Fruit fly (Drosophila melanogaster) whole organism, embryonic: ENCODE data around the gene CG31908.
A peak's percentile ranks its signal among the peaks of the same experiment; 100 is the strongest.

ENCODE experiments used
- ATbp ChIP-seq: fragments of 200-800 bp; sonication (Bioruptor generic); optimal IDR thresholded peaks from 2 replicates; lab custom pipeline; 2017; ENCODE audit warnings: missing biosample characterization, mild to moderate bottlenecking, missing genetic modification characterization, missing genetic modification reagents
- Abd-B ChIP-seq: fragments of 200-800 bp; sonication (Bioruptor generic); optimal IDR thresholded peaks from 2 replicates; lab custom pipeline; 2018; ENCODE audit warnings: missing biosample characterization, mild to moderate bottlenecking, missing genetic modification characterization, moderate library complexity
- Bgb ChIP-seq: fragments of 200-800 bp; sonication (Bioruptor generic); IDR thresholded peaks from 2 replicates; pipeline ENCODE4 v1.3.6; 2022; ENCODE audit warnings: missing biosample characterization, missing genetic modification characterization; ENCODE audit not compliant: partially characterized antibody
- C15 ChIP-seq: fragments of 200-800 bp; sonication (Bioruptor generic); IDR thresholded peaks from 3 replicates; pipeline ENCODE4 v1.3.6; 2022; ENCODE audit warnings: missing biosample characterization, missing genetic modification characterization
- CG10147 ChIP-seq: fragments of 200-800 bp; sonication (Bioruptor generic); optimal IDR thresholded peaks from 2 replicates; lab custom pipeline; 2019; ENCODE audit warnings: missing biosample characterization, mild to moderate bottlenecking, missing genetic modification characterization, moderate library complexity
- CG10565 ChIP-seq: fragments of 200-800 bp; sonication (Bioruptor generic); optimal IDR thresholded peaks from 3 replicates; lab custom pipeline; 2016; ENCODE audit warnings: missing biosample characterization, mild to moderate bottlenecking, missing genetic modification characterization
- CG12744 ChIP-seq: fragments of 200-800 bp; sonication (Bioruptor generic); optimal IDR thresholded peaks from 2 replicates; lab custom pipeline; 2016; ENCODE audit warnings: missing biosample characterization, missing genetic modification characterization
- CG13424 ChIP-seq: fragments of 200-800 bp; sonication (Bioruptor generic); optimal IDR thresholded peaks from 2 replicates; lab custom pipeline; 2019; ENCODE audit warnings: missing biosample characterization, mild to moderate bottlenecking, missing genetic modification characterization, moderate library complexity
- CG1529 ChIP-seq: fragments of 200-800 bp; sonication (Bioruptor generic); optimal IDR thresholded peaks from 3 replicates; lab custom pipeline; 2018; ENCODE audit warnings: missing biosample characterization, missing genetic modification characterization
- CG15696 ChIP-seq: fragments of 200-800 bp; sonication (Bioruptor generic); optimal IDR thresholded peaks from 2 replicates; lab custom pipeline; 2019; ENCODE audit warnings: missing biosample characterization, mild to moderate bottlenecking, missing genetic modification characterization, moderate library complexity
- CG1602 ChIP-seq: fragments of 200-800 bp; sonication (Bioruptor generic); optimal IDR thresholded peaks from 3 replicates; lab custom pipeline; 2016; ENCODE audit warnings: missing biosample characterization, missing genetic modification characterization
- CG18262 ChIP-seq: fragments of 200-800 bp; optimal IDR thresholded peaks from 3 replicates; lab custom pipeline; 2019; ENCODE audit warnings: missing biosample characterization, mild to moderate bottlenecking, missing genetic modification characterization, moderate library complexity
- CG2120 ChIP-seq: fragments of 200-800 bp; sonication (Bioruptor generic); optimal IDR thresholded peaks from 3 replicates; lab custom pipeline; 2016; ENCODE audit warnings: missing biosample characterization, missing genetic modification characterization
- CG30431 ChIP-seq: fragments of 200-800 bp; sonication (Bioruptor generic); optimal IDR thresholded peaks from 2 replicates; lab custom pipeline; 2017; ENCODE audit warnings: missing biosample characterization, missing genetic modification characterization
- CG31388 ChIP-seq: fragments of 200-800 bp; sonication (Bioruptor generic); optimal IDR thresholded peaks from 2 replicates; lab custom pipeline; 2016; ENCODE audit warnings: missing biosample characterization, missing genetic modification characterization
- CG32772 ChIP-seq: fragments of 200-800 bp; sonication (Bioruptor generic); IDR thresholded peaks from 2 replicates; pipeline ENCODE4 v1.3.6; 2022; ENCODE audit warnings: missing biosample characterization, missing genetic modification characterization
- CG3407 ChIP-seq: fragments of 200-800 bp; sonication (Bioruptor generic); optimal IDR thresholded peaks from 2 replicates; lab custom pipeline; 2018; ENCODE audit warnings: missing biosample characterization, mild to moderate bottlenecking, missing genetic modification characterization
- CG34422 ChIP-seq: fragments of 200-800 bp; sonication (Bioruptor generic); IDR thresholded peaks from 3 replicates; pipeline ENCODE4 v1.3.6; 2022; ENCODE audit warnings: missing biosample characterization, missing genetic modification characterization
- CG43689 ChIP-seq: fragments of 200-800 bp; sonication (Bioruptor generic); IDR thresholded peaks from 2 replicates; pipeline ENCODE4 v1.3.6; 2022; ENCODE audit warnings: missing biosample characterization, missing genetic modification characterization
- CG6854 ChIP-seq: fragments of 200-800 bp; sonication (Bioruptor generic); optimal IDR thresholded peaks from 3 replicates; lab custom pipeline; 2017; ENCODE audit warnings: missing biosample characterization, mild to moderate bottlenecking, missing genetic modification characterization
- CG8388 ChIP-seq: fragments of 200-800 bp; sonication (Bioruptor generic); optimal IDR thresholded peaks from 2 replicates; lab custom pipeline; 2019; ENCODE audit warnings: missing biosample characterization, mild to moderate bottlenecking, missing genetic modification characterization, moderate library complexity
- Drgx ChIP-seq: fragments of 200-800 bp; sonication (Bioruptor generic); IDR thresholded peaks from 2 replicates; pipeline ENCODE4 v1.3.6; 2022; ENCODE audit warnings: missing biosample characterization, missing genetic modification characterization
- ERR ChIP-seq: fragments of 200-800 bp; sonication (Bioruptor generic); optimal IDR thresholded peaks from 2 replicates; lab custom pipeline; 2016; ENCODE audit warnings: missing biosample characterization, missing genetic modification characterization
- Gug ChIP-seq: fragments of 200-800 bp; sonication (Bioruptor generic); IDR thresholded peaks from 4 replicates; pipeline ENCODE4 v1.3.6; 2022; ENCODE audit warnings: missing biosample characterization, missing genetic modification characterization
- H2.0 ChIP-seq: fragments of 200-800 bp; sonication (Bioruptor generic); IDR thresholded peaks from 2 replicates; pipeline ENCODE4 v1.3.6; 2022; ENCODE audit warnings: missing biosample characterization, missing genetic modification characterization
- Hr51 ChIP-seq, 2 experiments: fragments of 200-800 bp; sonication (Bioruptor generic); optimal IDR thresholded peaks; 2 replicates in 1 of 2; 3 replicates in 1 of 2; lab custom pipeline; 2016 to 2018; ENCODE audit warnings: missing biosample characterization in 2 of 2, missing genetic modification characterization in 2 of 2, mild to moderate bottlenecking in 1 of 2, moderate library complexity in 1 of 2
- NFAT ChIP-seq: fragments of 200-800 bp; sonication (Bioruptor generic); IDR thresholded peaks from 2 replicates; pipeline ENCODE4 v1.3.6; 2022; ENCODE audit warnings: missing biosample characterization, missing genetic modification characterization
- Sin3A ChIP-seq: fragments of >200 bp; optimal IDR thresholded peaks from 2 replicates; lab custom pipeline; 2018
- Stat92E ChIP-seq, 3 experiments: fragments of >200 bp in 2 of 3; fragments of 200-800 bp in 1 of 3; sonication (Bioruptor generic) in 1 of 3; optimal IDR thresholded peaks; 2 replicates each; lab custom pipeline; 2017 to 2019; ENCODE audit warnings: missing biosample characterization in 3 of 3, missing genetic modification characterization in 3 of 3, mild to moderate bottlenecking in 1 of 3, moderate library complexity in 1 of 3
- ap ChIP-seq: fragments of 200-800 bp; sonication (Bioruptor generic); IDR thresholded peaks from 2 replicates; pipeline ENCODE4 v1.3.6; 2022; ENCODE audit warnings: missing biosample characterization, missing genetic modification characterization
- bsh ChIP-seq, 2 experiments: fragments of 200-800 bp; sonication (Bioruptor generic); optimal IDR thresholded peaks; 2 replicates each; lab custom pipeline; 2017 to 2018; ENCODE audit warnings: mild to moderate bottlenecking in 2 of 2, missing biosample characterization in 2 of 2, missing genetic modification characterization in 2 of 2, moderate library complexity in 1 of 2
- dmrt11E ChIP-seq: fragments of 200-800 bp; sonication (Bioruptor generic); optimal IDR thresholded peaks from 3 replicates; lab custom pipeline; 2018; ENCODE audit warnings: missing biosample characterization, mild to moderate bottlenecking, missing genetic modification characterization, moderate library complexity
- dmrt99B ChIP-seq: fragments of 200-800 bp; sonication (Bioruptor generic); optimal IDR thresholded peaks from 2 replicates; lab custom pipeline; 2018; ENCODE audit warnings: missing biosample characterization, mild to moderate bottlenecking, missing genetic modification characterization, moderate library complexity
- ftz-f1 ChIP-seq: fragments of 200-800 bp; sonication (Bioruptor generic); optimal IDR thresholded peaks from 2 replicates; lab custom pipeline; 2016; ENCODE audit warnings: missing biosample characterization, missing genetic modification characterization
- gem ChIP-seq: fragments of 200-800 bp; sonication (Bioruptor generic); optimal IDR thresholded peaks from 2 replicates; lab custom pipeline; 2019; ENCODE audit warnings: missing biosample characterization, mild to moderate bottlenecking, missing genetic modification characterization, moderate library complexity
- h ChIP-seq: fragments of >200 bp; optimal IDR thresholded peaks from 2 replicates; lab custom pipeline; 2017
- ind ChIP-seq: fragments of 200-800 bp; sonication (Bioruptor generic); optimal IDR thresholded peaks from 3 replicates; lab custom pipeline; 2016; ENCODE audit warnings: missing biosample characterization, missing genetic modification characterization
- kay ChIP-seq: fragments of 200-800 bp; sonication (Bioruptor generic); optimal IDR thresholded peaks from 2 replicates; lab custom pipeline; 2016; ENCODE audit warnings: missing biosample characterization, missing genetic modification characterization
- lilli ChIP-seq: fragments of 200-800 bp; sonication (Bioruptor generic); optimal IDR thresholded peaks from 3 replicates; lab custom pipeline; 2016; ENCODE audit warnings: missing biosample characterization, missing genetic modification characterization
- lmd ChIP-seq: fragments of 200-800 bp; sonication (Bioruptor generic); IDR thresholded peaks from 2 replicates; pipeline ENCODE4 v1.3.6; 2022; ENCODE audit warnings: missing biosample characterization, missing genetic modification characterization
- nmo ChIP-seq: fragments of 200-800 bp; sonication (Bioruptor generic); optimal IDR thresholded peaks from 2 replicates; lab custom pipeline; 2018; ENCODE audit warnings: missing biosample characterization, mild to moderate bottlenecking, missing genetic modification characterization, moderate library complexity
- nom ChIP-seq: fragments of 200-800 bp; sonication (Bioruptor generic); optimal IDR thresholded peaks from 2 replicates; lab custom pipeline; 2017; ENCODE audit warnings: missing biosample characterization, missing genetic modification characterization, mild to moderate bottlenecking, moderate library complexity, missing genetic modification reagents
- oc ChIP-seq: fragments of 200-800 bp; sonication (Bioruptor generic); optimal IDR thresholded peaks from 2 replicates; lab custom pipeline; 2018; ENCODE audit warnings: missing biosample characterization, mild to moderate bottlenecking, missing genetic modification characterization, moderate library complexity
- pfk ChIP-seq: fragments of 200-800 bp; sonication (Bioruptor generic); optimal IDR thresholded peaks from 2 replicates; lab custom pipeline; 2018; ENCODE audit warnings: missing biosample characterization, mild to moderate bottlenecking, missing genetic modification characterization, moderate library complexity
- pum ChIP-seq: fragments of 200-800 bp; sonication (Bioruptor generic); optimal IDR thresholded peaks from 2 replicates; lab custom pipeline; 2016; ENCODE audit warnings: missing biosample characterization, missing genetic modification characterization
- row ChIP-seq: fragments of 200-800 bp; sonication (Bioruptor generic); IDR thresholded peaks from 3 replicates; pipeline ENCODE4 v1.3.6; 2022; ENCODE audit warnings: missing biosample characterization, missing genetic modification characterization
- schlank ChIP-seq: fragments of 200-800 bp; sonication (Bioruptor generic); optimal IDR thresholded peaks from 2 replicates; lab custom pipeline; 2018; ENCODE audit warnings: missing biosample characterization, mild to moderate bottlenecking, missing genetic modification characterization
- seq ChIP-seq: fragments of 200-800 bp; sonication (Bioruptor generic); IDR thresholded peaks from 2 replicates; pipeline ENCODE4 v1.3.6; 2022; ENCODE audit warnings: missing biosample characterization, missing genetic modification characterization
- ssp ChIP-seq: fragments of 200-800 bp; sonication (Bioruptor generic); IDR thresholded peaks from 2 replicates; pipeline ENCODE4 v1.3.6; 2022; ENCODE audit warnings: missing biosample characterization, missing genetic modification characterization
- vfl ChIP-seq: fragments of 200-800 bp; sonication (Bioruptor generic); optimal IDR thresholded peaks from 2 replicates; lab custom pipeline; 2016; ENCODE audit warnings: missing biosample characterization, missing genetic modification characterization
- vnd ChIP-seq: fragments of 200-800 bp; sonication (Bioruptor generic); IDR thresholded peaks from 3 replicates; pipeline ENCODE4 v1.3.6; 2022; ENCODE audit warnings: missing biosample characterization, missing genetic modification characterization; ENCODE audit not compliant: partially characterized antibody

CG31908 gene

DNA sequence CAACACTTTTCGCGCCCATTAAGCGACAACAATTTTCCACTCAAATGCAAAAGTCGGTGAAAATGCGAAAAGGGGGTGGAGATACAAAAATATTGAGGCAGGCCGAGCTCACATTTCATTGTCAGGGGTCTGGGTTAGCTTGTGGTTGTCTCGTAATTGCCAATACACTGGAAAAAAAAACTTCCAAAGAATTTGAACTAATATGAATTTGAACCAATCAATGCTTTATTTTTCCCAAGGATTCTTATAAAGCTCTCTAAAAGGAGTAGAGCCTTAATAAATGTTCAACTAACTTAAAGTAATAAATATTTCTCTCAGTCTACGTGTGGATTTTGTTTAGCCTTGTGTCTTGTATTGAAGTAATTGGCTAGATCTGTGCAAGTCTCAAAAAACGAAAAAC is 45.8 kb upstream of the CG31908 start (continued):
- peak in 1 of 2 experiments; percentile 40 for TF ChIP-seq Hr51 (GFP tag; optimal IDR thresholded peaks at IDR 0.05; lab: Kevin White, UChicago)
- no peak for TF ChIP-seq ATbp (GFP tag; lab: Kevin White, UChicago)
- peak; percentile 36; the same call in 1 of the 2 replicates for TF ChIP-seq lmd (GFP tag; lab: Robert Waterston, UW)
- TF ChIP-seq vfl (GFP tag; lab: Kevin White, UChicago), result no peak
- no peak for TF ChIP-seq C15 (GFP tag; lab: Robert Waterston, UW)
- 0 out of 3 replicates have a peak, but pooled peaks have one; percentile 8 for TF ChIP-seq CG34422 (GFP tag; lab: Robert Waterston, UW)
- peak; percentile 11 for TF ChIP-seq lilli
- 0 out of 2 replicates have a peak, but pooled peaks have one; percentile 16 for TF ChIP-seq H2.0 (GFP tag; lab: Robert Waterston, UW)
- TF ChIP-seq pum (GFP tag; lab: Kevin White, UChicago), result peak; percentile 6
- peak; percentile 7 for TF ChIP-seq CG13424
- peak; percentile 18 for TF ChIP-seq CG15696
- no peak for TF ChIP-seq seq (GFP tag; lab: Robert Waterston, UW)
- TF ChIP-seq ap (GFP tag; lab: Robert Waterston, UW), result no peak
- peak; percentile 33 for TF ChIP-seq dmrt99B (tag; lab: Kevin White, UChicago)
- no peak for TF ChIP-seq CG10565 (GFP tag; lab: Kevin White, UChicago)
- TF ChIP-seq h (lab: Kevin White, UChicago), result no peak
- TF ChIP-seq Sin3A (lab: Kevin White, UChicago), result no peak
- TF ChIP-seq CG18262 (tag; lab: Kevin White, UChicago), result peak; percentile 27
- peak; percentile 21 for TF ChIP-seq ind (GFP tag; lab: Kevin White, UChicago)
- peak; percentile 10 for TF ChIP-seq Abd-B
- peak; percentile 1 for TF ChIP-seq nmo
- TF ChIP-seq CG8388 (GFP tag; lab: Kevin White, UChicago), result peak; percentile 24
- no peak for TF ChIP-seq CG1529 (GFP tag; lab: Kevin White, UChicago)
- no peak for TF ChIP-seq Bgb (GFP tag; lab: Robert Waterston, UW)
- no peak for TF ChIP-seq CG3407 (GFP tag; lab: Kevin White, UChicago)
- TF ChIP-seq dmrt11E (tag; lab: Kevin White, UChicago), result peak; percentile 45
- TF ChIP-seq, all 482 proteins: peak for 79

DNA sequence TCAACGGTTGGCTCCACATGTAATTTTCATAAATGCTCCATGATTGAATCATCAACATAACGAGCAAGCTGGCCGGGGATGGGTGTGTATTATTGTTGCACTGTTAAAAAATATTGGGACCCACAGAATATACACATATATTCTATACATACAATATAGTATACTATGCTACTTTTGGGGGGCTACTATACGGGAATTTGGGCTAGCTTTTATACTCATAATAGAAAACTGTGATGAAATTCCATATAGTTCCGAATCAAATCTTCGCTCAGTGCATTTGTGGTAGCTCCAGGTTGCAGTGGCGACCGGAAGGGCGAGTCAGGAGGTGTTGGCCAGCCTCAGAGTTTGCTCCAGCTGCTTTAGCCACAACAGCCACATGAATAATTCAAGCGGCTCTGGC is 44.7 kb upstream of the CG31908 start:
- TF ChIP-seq Stat92E (GFP tag; optimal IDR thresholded peaks at IDR 0.05; lab: Kevin White, UChicago) (no peak), pfk (GFP tag; lab: Kevin White, UChicago) (no peak), CG1602 (GFP tag; lab: Kevin White, UChicago) (no peak), Gug (GFP tag; lab: Robert Waterston, UW) (no peak), nom (GFP tag; lab: Kevin White, UChicago) (peak; percentile 29), CG10147 (no peak), row (0 out of 3 replicates have a peak, but pooled peaks have one; percentile 21), CG43689 (GFP tag; lab: Robert Waterston, UW) (no peak), schlank (tag; lab: Kevin White, UChicago) (no peak), CG30431 (no peak), ERR (GFP tag; lab: Kevin White, UChicago) (no peak), ftz-f1 (no peak), ssp (GFP tag; lab: Robert Waterston, UW) (no peak), oc (tag; lab: Kevin White, UChicago) (no peak), CG12744 (no peak), CG31388 (GFP tag; lab: Kevin White, UChicago) (no peak), NFAT (GFP tag; lab: Robert Waterston, UW) (no peak), CG6854 (GFP tag; lab: Kevin White, UChicago) (no peak), Drgx (0 out of 2 replicates have a peak, but pooled peaks have one; percentile 39), bsh (GFP tag; optimal IDR thresholded peaks at IDR 0.05; lab: Kevin White, UChicago) (peak in 1 of 2 experiments; percentile 38), vnd (GFP tag; lab: Robert Waterston, UW) (no peak), kay (GFP tag; lab: Kevin White, UChicago) (no peak), CG32772 (GFP tag; lab: Robert Waterston, UW) (no peak), gem (tag; lab: Kevin White, UChicago) (peak; percentile 3), C15 (GFP tag; lab: Robert Waterston, UW) (no peak), CG2120 (GFP tag; lab: Kevin White, UChicago) (no peak)
